Worm (Caenorhabditis elegans) whole organism, mixed stage, embryonic: Measurements from ENCODE around the gene T22F3.12.

ENCODE experiments used
- drap-1 ChIP-seq: fragments of 200-800 bp; sonication (Bioruptor generic); optimal IDR thresholded peaks from 3 replicates; lab custom pipeline; 2018; ENCODE audit warnings: mild to moderate bottlenecking, missing genetic modification characterization, missing compliant biosample characterization
- nhr-28 ChIP-seq: fragments of 150-350 bp; optimal IDR thresholded peaks from 2 replicates; lab custom pipeline; 2014; ENCODE audit warnings: missing biosample characterization, missing genetic modification characterization

DNA sequence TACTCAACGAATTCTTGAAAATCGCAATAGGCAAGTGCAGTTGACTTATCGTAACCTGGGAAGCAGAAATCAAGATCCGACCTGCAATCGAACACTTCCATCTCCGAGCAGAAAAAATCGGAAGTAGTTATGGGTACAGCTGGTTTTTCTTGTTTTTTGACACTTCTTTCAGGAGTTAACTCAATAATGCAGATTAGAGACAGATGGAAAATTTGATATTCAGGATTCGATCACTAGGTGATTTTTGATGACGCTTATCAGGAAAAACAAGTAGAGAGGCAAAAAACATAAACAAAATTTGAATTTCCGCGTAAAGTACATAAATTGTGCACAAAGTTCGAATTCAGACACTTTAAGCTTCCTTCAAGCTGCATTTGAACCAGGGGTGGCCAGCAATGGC lies 43.2 kb downstream of the T22F3.12 start, which contains the start of gene srw-130:
- no peak for TF ChIP-seq drap-1 (GFP tag; lab: Kevin White, UChicago)
- no peak for TF ChIP-seq nhr-28 (tag; lab: Kevin White, UChicago)
